Worm (Caenorhabditis elegans) whole organism, L3 larva: ENCODE measurements around the gene btb-10.

ENCODE experiments used
- R02D3.7 ChIP-seq: fragments of 150-350 bp; optimal IDR thresholded peaks from 2 replicates; lab custom pipeline; 2014; ENCODE audit warnings: missing biosample characterization, missing genetic modification characterization
- ZK546.5 ChIP-seq: sonication (generic microtip); optimal IDR thresholded peaks from 2 replicates; lab custom pipeline; 2017; ENCODE audit warnings: missing biosample characterization, missing genetic modification characterization
- ama-1 ChIP-seq: fragments of 150-350 bp; optimal IDR thresholded peaks from 2 replicates; lab custom pipeline; 2018
- ceh-16 ChIP-seq: sonication (generic microtip); optimal IDR thresholded peaks from 2 replicates; lab custom pipeline; 2017; ENCODE audit warnings: missing biosample characterization, missing genetic modification characterization
- ceh-28 ChIP-seq: fragments of 150-350 bp; optimal IDR thresholded peaks from 2 replicates; lab custom pipeline; 2014; ENCODE audit warnings: missing biosample characterization, missing genetic modification reagents, missing genetic modification characterization
- ceh-82 ChIP-seq: fragments of 150-350 bp; optimal IDR thresholded peaks from 2 replicates; lab custom pipeline; 2014; ENCODE audit warnings: missing biosample characterization, missing genetic modification characterization
- ceh-9 ChIP-seq: sonication (generic microtip); optimal IDR thresholded peaks from 2 replicates; lab custom pipeline; 2018; ENCODE audit warnings: missing biosample characterization, missing genetic modification characterization
- daf-12 ChIP-seq: fragments of 150-350 bp; optimal IDR thresholded peaks from 2 replicates; lab custom pipeline; 2014; ENCODE audit warnings: missing biosample characterization, missing genetic modification reagents, missing genetic modification characterization
- egl-5 ChIP-seq: fragments of 150-350 bp; optimal IDR thresholded peaks from 2 replicates; lab custom pipeline; 2017; ENCODE audit warnings: missing biosample characterization, missing genetic modification reagents, missing genetic modification characterization, inconsistent platforms
- elt-1 ChIP-seq: fragments of 150-350 bp; optimal IDR thresholded peaks from 2 replicates; lab custom pipeline; 2014; ENCODE audit warnings: missing biosample characterization, missing genetic modification characterization
- elt-3 ChIP-seq, 3 experiments: fragments of 150-350 bp in 1 of 3; sonication (generic microtip) in 2 of 3; optimal IDR thresholded peaks; 2 replicates in 2 of 3; 4 replicates in 1 of 3; lab custom pipeline; 2014 to 2017; ENCODE audit warnings: missing biosample characterization in 3 of 3, missing genetic modification characterization in 3 of 3
- fkh-10 ChIP-seq: sonication (generic microtip); optimal IDR thresholded peaks from 2 replicates; lab custom pipeline; 2017; ENCODE audit warnings: missing biosample characterization, missing genetic modification reagents, missing genetic modification characterization
- fkh-2 ChIP-seq: fragments of 150-350 bp; optimal IDR thresholded peaks from 2 replicates; lab custom pipeline; 2014; ENCODE audit warnings: missing biosample characterization, missing genetic modification reagents, missing genetic modification characterization
- fos-1 ChIP-seq: fragments of 150-350 bp; optimal IDR thresholded peaks from 2 replicates; lab custom pipeline; 2014; ENCODE audit warnings: missing biosample characterization, missing genetic modification characterization
- hmg-11 ChIP-seq: sonication (generic microtip); optimal IDR thresholded peaks from 2 replicates; lab custom pipeline; 2016; ENCODE audit warnings: missing genetic modification characterization, missing compliant biosample characterization
- jun-1 ChIP-seq: fragments of 150-350 bp; optimal IDR thresholded peaks from 2 replicates; lab custom pipeline; 2014; ENCODE audit warnings: missing biosample characterization, missing genetic modification reagents, missing genetic modification characterization
- lin-15B ChIP-seq: fragments of 150-350 bp; optimal IDR thresholded peaks from 2 replicates; lab custom pipeline; 2014; ENCODE audit warnings: missing biosample characterization, missing genetic modification characterization
- lin-39 ChIP-seq: fragments of 150-350 bp; optimal IDR thresholded peaks from 2 replicates; lab custom pipeline; 2018; ENCODE audit warnings: missing biosample characterization, missing genetic modification reagents, missing genetic modification characterization
- lsy-12 ChIP-seq: sonication (generic microtip); optimal IDR thresholded peaks from 2 replicates; lab custom pipeline; 2016; ENCODE audit warnings: mild to moderate bottlenecking, missing genetic modification characterization, missing compliant biosample characterization
- mml-1 ChIP-seq: fragments of 150-350 bp; sonication (generic microtip); optimal IDR thresholded peaks from 3 replicates; lab custom pipeline; 2014; ENCODE audit warnings: missing biosample characterization, missing genetic modification characterization
- nfya-1 ChIP-seq: sonication (generic microtip); optimal IDR thresholded peaks from 2 replicates; lab custom pipeline; 2017; ENCODE audit warnings: missing genetic modification characterization, mild to moderate bottlenecking, missing compliant biosample characterization, antibody characterized with exemption, moderate library complexity; ENCODE audit not compliant: insufficient read depth
- nhr-11 ChIP-seq: fragments of 150-350 bp; optimal IDR thresholded peaks from 2 replicates; lab custom pipeline; 2014; ENCODE audit warnings: missing biosample characterization, missing genetic modification characterization
- nhr-23 ChIP-seq: fragments of 150-350 bp; optimal IDR thresholded peaks from 2 replicates; lab custom pipeline; 2014; ENCODE audit warnings: missing biosample characterization, missing genetic modification reagents, missing genetic modification characterization
- nhr-25 ChIP-seq: sonication (generic microtip); optimal IDR thresholded peaks from 2 replicates; lab custom pipeline; 2017; ENCODE audit warnings: missing biosample characterization, missing genetic modification characterization
- nhr-28 ChIP-seq: fragments of 150-350 bp; optimal IDR thresholded peaks from 2 replicates; lab custom pipeline; 2014; ENCODE audit warnings: missing biosample characterization, missing genetic modification characterization
- nhr-43 ChIP-seq: sonication (generic microtip); optimal IDR thresholded peaks from 2 replicates; lab custom pipeline; 2016; ENCODE audit warnings: mild to moderate bottlenecking, missing genetic modification characterization, missing compliant biosample characterization; ENCODE audit not compliant: poor library complexity, severe bottlenecking
- nhr-76 ChIP-seq: fragments of 150-350 bp; sonication (generic microtip); optimal IDR thresholded peaks from 5 replicates; lab custom pipeline; 2014; ENCODE audit warnings: missing biosample characterization, missing genetic modification characterization
- nhr-77 ChIP-seq: fragments of 150-350 bp; optimal IDR thresholded peaks from 2 replicates; lab custom pipeline; 2014; ENCODE audit warnings: missing biosample characterization, missing genetic modification characterization
- pha-4 ChIP-seq: fragments of 150-350 bp; optimal IDR thresholded peaks from 2 replicates; lab custom pipeline; 2014; ENCODE audit warnings: missing biosample characterization, missing genetic modification reagents, missing genetic modification characterization
- pqm-1 ChIP-seq: fragments of 150-350 bp; optimal IDR thresholded peaks from 2 replicates; lab custom pipeline; 2017; ENCODE audit warnings: missing biosample characterization, missing genetic modification characterization, inconsistent platforms
- skn-1 ChIP-seq: fragments of 150-350 bp; optimal IDR thresholded peaks from 2 replicates; lab custom pipeline; 2014; ENCODE audit warnings: missing biosample characterization, missing genetic modification characterization
- snpc-4 ChIP-seq: fragments of 150-350 bp; optimal IDR thresholded peaks from 2 replicates; lab custom pipeline; 2014; ENCODE audit warnings: missing biosample characterization, missing genetic modification characterization
- tbx-2 ChIP-seq: sonication (generic microtip); optimal IDR thresholded peaks from 2 replicates; lab custom pipeline; 2016; ENCODE audit warnings: mild to moderate bottlenecking, missing genetic modification characterization, missing compliant biosample characterization
- unc-62 ChIP-seq: fragments of 150-350 bp; sonication (generic microtip); optimal IDR thresholded peaks from 4 replicates; lab custom pipeline; 2014; ENCODE audit warnings: missing biosample characterization, missing genetic modification reagents, missing genetic modification characterization
- zag-1 ChIP-seq: fragments of 150-350 bp; optimal IDR thresholded peaks from 2 replicates; lab custom pipeline; 2014; ENCODE audit warnings: missing biosample characterization, missing genetic modification characterization
- ztf-11 ChIP-seq: fragments of 150-350 bp; optimal IDR thresholded peaks from 2 replicates; lab custom pipeline; 2014; ENCODE audit warnings: missing biosample characterization, missing genetic modification characterization
- ztf-4 ChIP-seq: fragments of 150-350 bp; optimal IDR thresholded peaks from 2 replicates; lab custom pipeline; 2014; ENCODE audit warnings: missing biosample characterization, missing genetic modification characterization

btb-10 gene

ce11 chrII:1084899-1085298 is 24.3 kb upstream of the btb-10 start:
- TF ChIP-seq hmg-11 (tag; lab: Kevin White, UChicago) (peak; percentile 59), lin-39 (tag; lab: Kevin White, UChicago) (peak; percentile 11), nfya-1 (tag; lab: Kevin White, UChicago) (peak; percentile 61), ceh-9 (tag; lab: Kevin White, UChicago) (no peak), nhr-76 (tag; lab: Kevin White, UChicago) (no peak), R02D3.7 (tag; lab: Kevin White, UChicago) (no peak), lin-15B (tag; lab: Kevin White, UChicago) (peak; percentile 10), pha-4 (tag; lab: Kevin White, UChicago) (peak; percentile 35), snpc-4 (tag; lab: Kevin White, UChicago) (peak; percentile 32), egl-5 (tag; lab: Kevin White, UChicago) (peak; percentile 57), skn-1 (tag; lab: Kevin White, UChicago) (peak; percentile 81)

- TF ChIP-seq nhr-23 (tag; lab: Kevin White, UChicago) (no peak), fkh-10 (no peak), fos-1 (tag; lab: Kevin White, UChicago) (no peak), nhr-76 (tag; lab: Kevin White, UChicago) (no peak), lin-15B (tag; lab: Kevin White, UChicago) (no peak), jun-1 (no peak), fkh-2 (tag; lab: Kevin White, UChicago) (no peak), skn-1 (tag; lab: Kevin White, UChicago) (no peak), mml-1 (tag; lab: Kevin White, UChicago) (no peak), elt-3 (tag; optimal IDR thresholded peaks at IDR 0.05; lab: Kevin White, UChicago) (no peak), tbx-2 (tag; lab: Kevin White, UChicago) (no peak), lsy-12 (tag; lab: Kevin White, UChicago) (no peak), nhr-25 (no peak), daf-12 (no peak), nhr-43 (no peak), R02D3.7 (tag; lab: Kevin White, UChicago) (no peak), unc-62 (GFP tag; lab: Kevin White, UChicago) (no peak)
- TF ChIP-seq, all 47 proteins: peak for 0
Observed at ce11 chrII:1082859-1083258, 22.3 kb upstream of the btb-10 start, which contains the start of gene K02E7.1. Gene K02E7.1, plus strand, starts transcription at chrII:1083159.

ce11 chrII:1075424-1075823 is 14.8 kb upstream of the btb-10 start, which contains the start of gene K02E7.11:
Gene K02E7.11, minus strand, starts transcription at chrII:1075524.
- TF ChIP-seq ZK546.5 (tag; lab: Kevin White, UChicago) = no peak
- TF ChIP-seq pha-4 (tag; lab: Kevin White, UChicago) = no peak
- no peak for TF ChIP-seq ztf-11
- TF ChIP-seq nhr-11 = no peak
- TF ChIP-seq nhr-28 (tag; lab: Kevin White, UChicago) = no peak
- TF ChIP-seq pqm-1 (tag; lab: Kevin White, UChicago) = no peak
- no peak for TF ChIP-seq lin-39 (tag; lab: Kevin White, UChicago)
- TF ChIP-seq zag-1 (tag; lab: Kevin White, UChicago) = no peak
- no peak for TF ChIP-seq fkh-2 (tag; lab: Kevin White, UChicago)
- TF ChIP-seq ceh-16 = no peak
- no peak for TF ChIP-seq elt-1 (tag; lab: Kevin White, UChicago)
- TF ChIP-seq R02D3.7 (tag; lab: Kevin White, UChicago) = no peak
- no peak for TF ChIP-seq nhr-77 (tag; lab: Kevin White, UChicago)
- TF ChIP-seq ceh-82 (tag; lab: Kevin White, UChicago) = no peak

DNA sequence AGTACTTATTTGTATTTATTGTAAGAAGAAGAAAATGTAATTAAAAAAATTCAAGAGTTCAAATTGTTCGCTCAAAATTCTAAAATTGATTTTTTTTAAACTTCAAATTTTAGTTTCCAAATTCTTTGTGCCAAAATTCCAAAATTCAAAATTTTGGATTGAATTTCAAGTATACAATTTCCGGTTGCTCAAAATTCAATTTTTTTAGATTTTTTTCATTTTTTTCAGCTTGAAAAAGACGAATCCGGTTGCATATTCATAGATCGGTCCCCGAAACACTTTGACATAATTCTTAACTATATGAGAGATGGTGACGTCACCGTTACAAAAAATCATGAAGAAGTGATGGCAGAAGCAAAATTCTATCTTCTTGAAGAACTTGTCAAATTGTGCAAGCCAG is 11.5 kb upstream of the btb-10 start, which contains the start of gene K02E7.4:
Gene K02E7.4 (plus strand): TSS at position 301 of the 400 bp plus-strand sequence.
- TF ChIP-seq elt-3 (tag; optimal IDR thresholded peaks at IDR 0.05; lab: Kevin White, UChicago) (no peak), elt-1 (tag; lab: Kevin White, UChicago) (no peak), fkh-2 (tag; lab: Kevin White, UChicago) (no peak), nhr-76 (tag; lab: Kevin White, UChicago) (no peak), fkh-10 (no peak), ceh-28 (tag; lab: Kevin White, UChicago) (no peak), lsy-12 (tag; lab: Kevin White, UChicago) (no peak), ztf-4 (tag; lab: Kevin White, UChicago) (no peak), ceh-16 (no peak), skn-1 (tag; lab: Kevin White, UChicago) (no peak), lin-39 (tag; lab: Kevin White, UChicago) (no peak), jun-1 (no peak), ama-1 (no peak), nhr-25 (no peak)
